Worm (Caenorhabditis elegans): ENCODE data around the gene col-93.

- TF ChIP-seq nhr-6 (tag; optimal IDR thresholded peaks at IDR 0.05) (no peak), lir-3 (tag; optimal IDR thresholded peaks at IDR 0.05) (no peak), skn-1 (tag; optimal IDR thresholded peaks at IDR 0.05) (no peak), T20F7.1 (GFP tag; optimal IDR thresholded peaks at IDR 0.05) (no peak)
Observed at ce11 chrIII:10994085-10994484, 8.7 kb upstream of the col-93 start.
